Worm (Caenorhabditis elegans): Measurements from ENCODE around the gene dro-1.

Gene dro-1

ce11 chrIII:13376304-13376760 is 33.8 kb downstream of the dro-1 start, which contains the start of gene lis-1:
TSS of gene lis-1 (minus strand) at chrIII:13376710.
- peak; percentile 51; the same call in 1 of the 2 replicates for TF ChIP-seq ctbp-1 (GFP tag; IDR thresholded peaks at IDR 0.05)
- no peak for TF ChIP-seq nhr-25 (tag; optimal IDR thresholded peaks at IDR 0.05; ENCODE audit: borderline replicate concordance, insufficient read depth)
- TF ChIP-seq lsy-2 (tag; optimal IDR thresholded peaks at IDR 0.05): peak in 1 of 2 experiments; percentile 5
- TF ChIP-seq ceh-32 (tag; optimal IDR thresholded peaks at IDR 0.05; ENCODE audit: poor library complexity): no peak
- peak; percentile 55 for TF ChIP-seq ces-1 (GFP tag; optimal IDR thresholded peaks at IDR 0.05)

DNA sequence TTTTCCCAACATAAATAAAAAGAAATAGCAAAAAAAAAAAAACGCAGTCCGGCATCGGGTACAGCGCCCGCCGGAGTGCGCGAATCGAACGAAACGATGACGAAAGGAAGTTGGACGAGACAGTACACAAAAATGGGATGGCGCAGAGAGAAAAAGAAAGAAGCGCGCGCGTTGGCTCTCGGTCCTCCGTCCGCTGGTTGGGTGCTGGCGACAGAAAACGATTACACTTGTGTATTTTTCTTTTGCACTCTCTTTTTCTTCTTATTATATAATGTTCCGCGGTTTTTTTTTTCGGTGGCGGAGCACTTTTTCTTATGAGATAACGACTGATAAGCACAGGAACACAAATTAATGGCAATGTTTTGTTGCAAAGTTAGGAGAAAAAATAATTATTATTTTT is 34.8 kb downstream of the dro-1 start:
- no peak for TF ChIP-seq fkh-10 (GFP tag; optimal IDR thresholded peaks at IDR 0.05)
- no peak for TF ChIP-seq jun-1 (tag; optimal IDR thresholded peaks at IDR 0.05)
- no peak for TF ChIP-seq lin-15B (tag; optimal IDR thresholded peaks at IDR 0.05)
- TF ChIP-seq php-3 (GFP tag; IDR thresholded peaks at IDR 0.05): 0 out of 2 replicates have a peak, but pooled peaks have one; percentile 48
- peak; percentile 75 for TF ChIP-seq hlh-30 (tag; optimal IDR thresholded peaks at IDR 0.05; ENCODE audit: insufficient read depth)
- peak; percentile 54 for TF ChIP-seq set-16 (GFP tag; IDR thresholded peaks at IDR 0.05)
- peak; percentile 33; the same call in 1 of the 2 replicates for TF ChIP-seq lin-38 (GFP tag; IDR thresholded peaks at IDR 0.05)
- TF ChIP-seq egl-43 (GFP tag; IDR thresholded peaks at IDR 0.05): 0 out of 2 replicates have a peak, but pooled peaks have one; percentile 63
- TF ChIP-seq tra-1 (GFP tag; IDR thresholded peaks at IDR 0.05): peak; percentile 64; the same call in 1 of the 2 replicates
- TF ChIP-seq ceh-32 (tag; optimal IDR thresholded peaks at IDR 0.05; ENCODE audit: poor library complexity): no peak
- TF ChIP-seq unc-39 (tag; optimal IDR thresholded peaks at IDR 0.05): no peak
- no peak for TF ChIP-seq dmd-8 (GFP tag; IDR thresholded peaks at IDR 0.05)
- TF ChIP-seq ZK546.5 (tag; optimal IDR thresholded peaks at IDR 0.05): no peak
- no peak for TF ChIP-seq vab-7 (GFP tag; IDR thresholded peaks at IDR 0.05)
- no peak for TF ChIP-seq F26F4.8 (GFP tag; conservative IDR thresholded peaks at IDR 0.05)
- no peak for TF ChIP-seq nhr-111 (GFP tag; optimal IDR thresholded peaks at IDR 0.05)
- TF ChIP-seq aha-1 (tag): peak; percentile 95
- TF ChIP-seq mdl-1 (tag; optimal IDR thresholded peaks at IDR 0.05): peak in 1 of 2 experiments; percentile 62
- peak; percentile 55 for TF ChIP-seq dve-1 (tag; optimal IDR thresholded peaks at IDR 0.05; ENCODE audit: insufficient read depth)
- TF ChIP-seq nhr-28 (tag; optimal IDR thresholded peaks at IDR 0.05): peak; percentile 55
- TF ChIP-seq hlh-11 (tag; optimal IDR thresholded peaks at IDR 0.05): peak; percentile 87
- no peak for TF ChIP-seq ceh-82 (tag; optimal IDR thresholded peaks at IDR 0.05)
- no peak for TF ChIP-seq nhr-10 (tag; optimal IDR thresholded peaks at IDR 0.05)
- TF ChIP-seq nhr-48 (tag; optimal IDR thresholded peaks at IDR 0.05): peak; percentile 72
- peak; percentile 70 for TF ChIP-seq dmd-6 (GFP tag; IDR thresholded peaks at IDR 0.05)
- TF ChIP-seq madf-9 (GFP tag; conservative IDR thresholded peaks at IDR 0.05): no peak; the same call in 1 of the 2 replicates
- no peak for TF ChIP-seq unc-130 (GFP tag; optimal IDR thresholded peaks at IDR 0.05)
- peak; percentile 50 for TF ChIP-seq mes-2 (tag; optimal IDR thresholded peaks at IDR 0.05; ENCODE audit: poor library complexity, severe bottlenecking)
- peak; percentile 69 for TF ChIP-seq mep-1 (tag; optimal IDR thresholded peaks at IDR 0.05)
- peak; percentile 65 for TF ChIP-seq rbr-2 (tag; optimal IDR thresholded peaks at IDR 0.05)
- TF ChIP-seq pqm-1 (tag; optimal IDR thresholded peaks at IDR 0.05): peak; percentile 79
- TF ChIP-seq madf-5 (GFP tag; IDR thresholded peaks at IDR 0.05): no peak
- no peak for TF ChIP-seq mxl-2 (GFP tag; conservative IDR thresholded peaks at IDR 0.05)
- peak in 1 of 2 experiments; percentile 10 for TF ChIP-seq daf-16 (GFP tag; optimal IDR thresholded peaks at IDR 0.05)
- TF ChIP-seq daf-16 (tag; optimal IDR thresholded peaks at IDR 0.05): peak; percentile 87
- TF ChIP-seq lir-3 (tag; optimal IDR thresholded peaks at IDR 0.05): no peak
- peak; percentile 51 for TF ChIP-seq nhr-77 (tag; optimal IDR thresholded peaks at IDR 0.05)
- no peak for TF ChIP-seq ces-1 (GFP tag; optimal IDR thresholded peaks at IDR 0.05)
- no peak for TF ChIP-seq nhr-237 (tag; optimal IDR thresholded peaks at IDR 0.05)
- peak in 1 of 2 experiments; percentile 55 for TF ChIP-seq lsy-2 (tag; optimal IDR thresholded peaks at IDR 0.05)
- no peak for TF ChIP-seq nhr-42 (GFP tag; IDR thresholded peaks at IDR 0.05)
- TF ChIP-seq hmg-1.1 (GFP tag; IDR thresholded peaks at IDR 0.05): peak; percentile 70
- 0 out of 2 replicates have a peak, but pooled peaks have one; percentile 25 for TF ChIP-seq ctbp-1 (GFP tag; IDR thresholded peaks at IDR 0.05)
- TF ChIP-seq T20F7.1 (GFP tag; optimal IDR thresholded peaks at IDR 0.05): no peak
- TF ChIP-seq nhr-41 (GFP tag; IDR thresholded peaks at IDR 0.05): no peak
- peak in 1 of 2 experiments; percentile 55 for TF ChIP-seq hif-1 (tag; optimal IDR thresholded peaks at IDR 0.05)

All from whole organism, L4 larva.